Fruit fly (Drosophila melanogaster): ENCODE measurements around the gene CG15386.

Gene CG15386

DNA sequence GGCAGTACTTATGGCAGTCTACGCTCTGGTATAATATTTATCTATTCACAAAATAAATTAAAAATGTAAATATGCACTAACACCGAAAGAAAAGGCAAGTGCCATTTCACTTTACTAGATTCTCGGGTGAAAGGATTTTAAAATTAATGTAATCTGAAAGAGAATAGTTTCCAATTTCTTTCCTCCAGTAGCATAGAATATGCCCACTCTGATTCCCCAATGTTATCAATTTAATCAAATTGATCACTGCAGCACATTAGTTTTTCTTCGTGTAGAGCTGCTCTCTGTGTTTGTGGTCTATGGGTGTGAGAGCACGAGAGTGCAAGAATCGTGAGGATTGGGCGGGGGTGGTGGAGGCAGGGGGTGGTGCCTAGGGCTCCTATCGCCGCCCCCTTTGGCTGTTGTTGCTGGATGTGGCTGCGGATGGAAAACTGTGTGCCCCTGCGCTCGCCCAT is 15.9 kb downstream of the CG15386 start (continued):
- TF ChIP-seq CG6272 (GFP tag; IDR thresholded peaks at IDR 0.05) (peak; percentile 65), CG1647 (GFP tag; optimal IDR thresholded peaks at IDR 0.05) (peak; percentile 46), h (optimal IDR thresholded peaks at IDR 0.05) (no peak), MBD-R2 (GFP tag; IDR thresholded peaks at IDR 0.05) (no peak; the same call in 1 of the 2 replicates), dati (GFP tag; IDR thresholded peaks at IDR 0.05) (0 out of 2 replicates have a peak, but pooled peaks have one; percentile 7), gsb-n (tag; optimal IDR thresholded peaks at IDR 0.05) (peak; percentile 91), BtbVII (GFP tag; optimal IDR thresholded peaks at IDR 0.05) (peak; percentile 71), CG11247 (GFP tag; IDR thresholded peaks at IDR 0.05) (peak; percentile 48), prd (optimal IDR thresholded peaks at IDR 0.05) (no peak), prd (GFP tag; IDR thresholded peaks at IDR 0.05) (peak; percentile 80), Jarid2 (GFP tag; optimal IDR thresholded peaks at IDR 0.05) (peak; percentile 65), chm (GFP tag; IDR thresholded peaks at IDR 0.05) (peak; percentile 72), Scr (GFP tag; IDR thresholded peaks at IDR 0.05; ENCODE audit: partially characterized antibody) (no peak), grau (tag; optimal IDR thresholded peaks at IDR 0.05) (peak; percentile 75), Sry-δ (GFP tag; optimal IDR thresholded peaks at IDR 0.05) (no peak), CG11456 (GFP tag; IDR thresholded peaks at IDR 0.05) (0 out of 3 replicates have a peak, but pooled peaks have one; percentile 18), CG31441 (GFP tag; IDR thresholded peaks at IDR 0.05) (no peak; the same call in none of the 2 replicates), CG3838 (GFP tag; optimal IDR thresholded peaks at IDR 0.05) (peak; percentile 14), Six4 (GFP tag; optimal IDR thresholded peaks at IDR 0.05) (peak; percentile 85), nerfin-2 (GFP tag; IDR thresholded peaks at IDR 0.05; ENCODE audit: partially characterized antibody) (no peak), ranshi (GFP tag; IDR thresholded peaks at IDR 0.05) (peak; percentile 63; the same call in 1 of the 2 replicates), CG11560 (tag; IDR thresholded peaks at IDR 0.05) (no peak), mam (GFP tag; optimal IDR thresholded peaks at IDR 0.05) (peak; percentile 19), CG4424 (GFP tag; optimal IDR thresholded peaks at IDR 0.05) (peak; percentile 90), CG4328 (GFP tag; optimal IDR thresholded peaks at IDR 0.05) (peak; percentile 61), jumu (GFP tag; optimal IDR thresholded peaks at IDR 0.05) (peak; percentile 60), Dip3 (GFP tag; optimal IDR thresholded peaks at IDR 0.05) (no peak), tup (GFP tag; optimal IDR thresholded peaks at IDR 0.05) (peak; percentile 64), Vsx1 (GFP tag; optimal IDR thresholded peaks at IDR 0.05) (peak; percentile 82), sens-2 (GFP tag; IDR thresholded peaks at IDR 0.05) (no peak), YL-1 (GFP tag; optimal IDR thresholded peaks at IDR 0.05) (peak; percentile 15), GATAe (GFP tag; conservative IDR thresholded peaks at IDR 0.05) (no peak), Dp (GFP tag; optimal IDR thresholded peaks at IDR 0.05) (no peak), bbx (GFP tag; IDR thresholded peaks at IDR 0.05; ENCODE audit: partially characterized antibody) (no peak), CG6854 (GFP tag; optimal IDR thresholded peaks at IDR 0.05) (no peak), mld (GFP tag; IDR thresholded peaks at IDR 0.05; ENCODE audit: partially characterized antibody) (no peak), seq (GFP tag; IDR thresholded peaks at IDR 0.05) (no peak), al (GFP tag; IDR thresholded peaks at IDR 0.05) (no peak), Hr39 (optimal IDR thresholded peaks at IDR 0.05) (no peak), Dad (GFP tag; optimal IDR thresholded peaks at IDR 0.05) (peak; percentile 59), Dip2 (GFP tag; IDR thresholded peaks at IDR 0.05) (no peak), CG13424 (tag; optimal IDR thresholded peaks at IDR 0.05) (peak; percentile 87), Mad (GFP tag; optimal IDR thresholded peaks at IDR 0.05) (peak; percentile 42), pan (optimal IDR thresholded peaks at IDR 0.05) (no peak), pan (GFP tag; optimal IDR thresholded peaks at IDR 0.05 in 1 of 2, IDR thresholded peaks at IDR 0.05 in 1 of 2) (peak in 1 of 2 experiments; percentile 62), fru (optimal IDR thresholded peaks at IDR 0.05) (no peak), bcd (GFP tag; optimal IDR thresholded peaks at IDR 0.05) (peak; percentile 81), E2f2 (GFP tag; IDR thresholded peaks at IDR 0.05) (peak; percentile 40; the same call in 1 of the 2 replicates), CG42726 (GFP tag; IDR thresholded peaks at IDR 0.05; ENCODE audit: partially characterized antibody) (no peak), vfl (GFP tag; optimal IDR thresholded peaks at IDR 0.05) (no peak), Aef1 (GFP tag; IDR thresholded peaks at IDR 0.05) (no peak; the same call in 2 of the 3 replicates), BEAF-32 (GFP tag; optimal IDR thresholded peaks at IDR 0.05) (no peak), CG17385 (GFP tag; optimal IDR thresholded peaks at IDR 0.05) (peak; percentile 77)

All from whole organism, embryonic.